Fruit fly (Drosophila melanogaster): Measurements from ENCODE around the gene lmgA.

The lmgA gene

dm6 chr2L:8514748-8515147 is 13.7 kb downstream of the lmgA start, which contains the start of the genes CG13097 and PIG-U (continued):
- TF ChIP-seq CG11762 (GFP tag; optimal IDR thresholded peaks at IDR 0.05; ENCODE audit: insufficient read depth) (peak; percentile 68), acj6 (GFP tag; optimal IDR thresholded peaks at IDR 0.05) (peak; percentile 86), CG15336 (GFP tag; IDR thresholded peaks at IDR 0.05) (no peak; the same call in 1 of the 2 replicates), dac (GFP tag; optimal IDR thresholded peaks at IDR 0.05) (no peak), esn (GFP tag; optimal IDR thresholded peaks at IDR 0.05) (peak; percentile 90), CG6792 (GFP tag; optimal IDR thresholded peaks at IDR 0.05) (peak; percentile 72), Sox14 (GFP tag; optimal IDR thresholded peaks at IDR 0.05) (no peak), CG8319 (GFP tag; optimal IDR thresholded peaks at IDR 0.05) (peak; percentile 62), CG8119 (GFP tag; IDR thresholded peaks at IDR 0.05) (no peak; the same call in 2 of the 3 replicates), lz (GFP tag; optimal IDR thresholded peaks at IDR 0.05) (peak; percentile 88), CG16779 (tag; optimal IDR thresholded peaks at IDR 0.05) (no peak), net (GFP tag; optimal IDR thresholded peaks at IDR 0.05) (no peak), CG11902 (GFP tag; optimal IDR thresholded peaks at IDR 0.05) (peak; percentile 55), spab (GFP tag; optimal IDR thresholded peaks at IDR 0.05) (no peak), eg (GFP tag; IDR thresholded peaks at IDR 0.05) (peak; percentile 62), CG10669 (GFP tag; optimal IDR thresholded peaks at IDR 0.05) (no peak), OdsH (GFP tag; optimal IDR thresholded peaks at IDR 0.05) (peak; percentile 85), pdm3 (GFP tag; optimal IDR thresholded peaks at IDR 0.05) (no peak), fd59A (GFP tag; optimal IDR thresholded peaks at IDR 0.05) (peak; percentile 53), dsx (GFP tag; optimal IDR thresholded peaks at IDR 0.05; ENCODE audit: poor library complexity, severe bottlenecking) (no peak), CG3032 (tag; optimal IDR thresholded peaks at IDR 0.05) (peak; percentile 78), Hr4 (GFP tag; optimal IDR thresholded peaks at IDR 0.05) (no peak)

- no peak for TF ChIP-seq CG16779 (tag; optimal IDR thresholded peaks at IDR 0.05)
Measured at dm6 chr2L:8511723-8512122, 16.7 kb downstream of the lmgA start, which contains the start of gene CG13096. Gene CG13096, minus strand, starts transcription at chr2L:8511866.

dm6 chr2L:8506729-8507128 is 21.7 kb downstream of the lmgA start, which contains the start of gene Dh31:
Gene Dh31, minus strand, starts transcription at chr2L:8506845.
- TF ChIP-seq net (GFP tag; optimal IDR thresholded peaks at IDR 0.05) (no peak), CG9139 (GFP tag; optimal IDR thresholded peaks at IDR 0.05) (no peak), CG32006 (GFP tag; optimal IDR thresholded peaks at IDR 0.05) (no peak), Gug (GFP tag; IDR thresholded peaks at IDR 0.05) (no peak)

- TF ChIP-seq spab (GFP tag; optimal IDR thresholded peaks at IDR 0.05) (no peak), Met (GFP tag; optimal IDR thresholded peaks at IDR 0.05) (no peak), Ets21C (GFP tag; optimal IDR thresholded peaks at IDR 0.05) (no peak), CG9139 (GFP tag; optimal IDR thresholded peaks at IDR 0.05) (no peak), CG6854 (GFP tag; optimal IDR thresholded peaks at IDR 0.05) (no peak), acj6 (GFP tag; optimal IDR thresholded peaks at IDR 0.05) (no peak), CG10669 (GFP tag; optimal IDR thresholded peaks at IDR 0.05) (no peak), CG3919 (GFP tag; optimal IDR thresholded peaks at IDR 0.05) (no peak), CG31627 (GFP tag; optimal IDR thresholded peaks at IDR 0.05) (no peak), Sox15 (GFP tag; optimal IDR thresholded peaks at IDR 0.05) (no peak), CG34406 (GFP tag; optimal IDR thresholded peaks at IDR 0.05) (no peak), CG6276 (GFP tag; optimal IDR thresholded peaks at IDR 0.05) (no peak), Lpt (GFP tag; optimal IDR thresholded peaks at IDR 0.05) (no peak), Smox (GFP tag; optimal IDR thresholded peaks at IDR 0.05) (no peak), CG16779 (tag; optimal IDR thresholded peaks at IDR 0.05) (no peak), CG3032 (tag; optimal IDR thresholded peaks at IDR 0.05) (no peak), CG6808 (GFP tag; optimal IDR thresholded peaks at IDR 0.05) (no peak), CG32006 (GFP tag; optimal IDR thresholded peaks at IDR 0.05) (no peak), Gug (GFP tag; IDR thresholded peaks at IDR 0.05) (no peak)
Measured at dm6 chr2L:8496269-8496668, 32.1 kb downstream of the lmgA start, which contains the start of gene Bace. Gene Bace, minus strand, starts transcription at chr2L:8496307.

Measured in whole organism, prepupa.